Worm (Caenorhabditis elegans) whole organism, L4 larva: ENCODE data around the gene Y38C1AA.1.

Experiments used
- D1046.2 ChIP-seq: fragments of 200-800 bp; sonication (Bioruptor generic); IDR thresholded peaks from 2 replicates; pipeline ENCODE4 v1.3.6; 2022; ENCODE audit warnings: missing genetic modification characterization, missing compliant biosample characterization
- F44E2.7 ChIP-seq: fragments of 200-800 bp; sonication (Bioruptor generic); IDR thresholded peaks from 2 replicates; pipeline ENCODE4 v2.1.2; 2022; ENCODE audit warnings: missing genetic modification characterization, missing compliant biosample characterization
- R02D3.7 ChIP-seq: fragments of 150-350 bp; sonication (generic microtip); optimal IDR thresholded peaks from 3 replicates; lab custom pipeline; 2014; ENCODE audit warnings: missing biosample characterization, missing genetic modification characterization
- arid-1 ChIP-seq: fragments of 200-800 bp; sonication (Bioruptor generic); conservative IDR thresholded peaks from 2 replicates; pipeline ENCODE4 v1.3.6; 2022; ENCODE audit warnings: missing genetic modification reagents, missing genetic modification characterization, missing compliant biosample characterization
- ceh-20 ChIP-seq: fragments of 200-800 bp; sonication (Bioruptor generic); IDR thresholded peaks from 2 replicates; pipeline ENCODE4 v1.3.6; 2022; ENCODE audit warnings: missing genetic modification reagents, missing genetic modification characterization, missing compliant biosample characterization
- ceh-62 ChIP-seq: sonication (generic microtip); optimal IDR thresholded peaks from 2 replicates; lab custom pipeline; 2017; ENCODE audit warnings: missing biosample characterization, missing genetic modification characterization
- daf-16 ChIP-seq, 3 experiments: sonication (generic microtip); optimal IDR thresholded peaks; 2 replicates each; lab custom pipeline; 2016 to 2017; ENCODE audit warnings: missing genetic modification characterization in 3 of 3, missing genetic modification reagents in 3 of 3, mild to moderate bottlenecking in 2 of 3, missing compliant biosample characterization in 2 of 3, missing biosample characterization in 1 of 3, moderate library complexity in 1 of 3
- dpl-1 ChIP-seq: fragments of 150-350 bp; optimal IDR thresholded peaks from 2 replicates; lab custom pipeline; 2014; ENCODE audit warnings: missing biosample characterization, missing genetic modification reagents, missing genetic modification characterization
- duxl-1 ChIP-seq: sonication (generic microtip); optimal IDR thresholded peaks from 2 replicates; lab custom pipeline; 2016; ENCODE audit warnings: mild to moderate bottlenecking, missing genetic modification characterization, moderate library complexity, missing compliant biosample characterization; ENCODE audit not compliant: poor library complexity
- dve-1 ChIP-seq: sonication (generic microtip); optimal IDR thresholded peaks from 2 replicates; lab custom pipeline; 2017; ENCODE audit warnings: antibody characterized with exemption, mild to moderate bottlenecking, missing genetic modification characterization, missing compliant biosample characterization; ENCODE audit not compliant: insufficient read depth
- gei-8 ChIP-seq: fragments of 200-800 bp; sonication (Bioruptor generic); optimal IDR thresholded peaks from 2 replicates; lab custom pipeline; 2018; ENCODE audit warnings: mild to moderate bottlenecking, missing genetic modification characterization, missing compliant biosample characterization
- hif-1 ChIP-seq, 2 experiments: sonication (generic microtip); optimal IDR thresholded peaks; 2 replicates each; lab custom pipeline; 2016 to 2017; ENCODE audit warnings: missing compliant biosample characterization in 2 of 2, missing genetic modification characterization in 2 of 2, missing genetic modification reagents in 2 of 2, missing genotype in 2 of 2, mild to moderate bottlenecking in 1 of 2
- jun-1 ChIP-seq: fragments of 150-350 bp; optimal IDR thresholded peaks from 2 replicates; lab custom pipeline; 2014; ENCODE audit warnings: missing biosample characterization, missing genetic modification reagents, missing genetic modification characterization
- lin-29 ChIP-seq: fragments of 200-800 bp; sonication (Bioruptor generic); IDR thresholded peaks from 2 replicates; pipeline ENCODE4 v1.3.6; 2022; ENCODE audit warnings: missing genetic modification reagents, missing genetic modification characterization, missing compliant biosample characterization
- lin-38 ChIP-seq: fragments of 200-800 bp; sonication (Bioruptor generic); IDR thresholded peaks from 2 replicates; pipeline ENCODE4 v1.3.6; 2022; ENCODE audit warnings: missing genetic modification reagents, missing genetic modification characterization, missing compliant biosample characterization
- lin-39 ChIP-seq: fragments of 150-350 bp; optimal IDR thresholded peaks from 2 replicates; lab custom pipeline; 2014; ENCODE audit warnings: missing biosample characterization, missing genetic modification reagents, missing genetic modification characterization
- lir-3 ChIP-seq: sonication (generic microtip); optimal IDR thresholded peaks from 2 replicates; lab custom pipeline; 2016; ENCODE audit warnings: mild to moderate bottlenecking, missing genetic modification characterization, missing compliant biosample characterization
- lsy-2 ChIP-seq, 2 experiments: fragments of 150-350 bp in 1 of 2; sonication (generic microtip) in 1 of 2; optimal IDR thresholded peaks; 2 replicates each; lab custom pipeline; 2014 to 2017; ENCODE audit warnings: missing biosample characterization in 2 of 2, missing genetic modification characterization in 2 of 2
- mes-2 ChIP-seq: sonication (generic microtip); optimal IDR thresholded peaks from 2 replicates; lab custom pipeline; 2016; ENCODE audit warnings: missing genotype, mild to moderate bottlenecking, missing genetic modification characterization, missing compliant biosample characterization; ENCODE audit not compliant: poor library complexity, severe bottlenecking
- nhr-237 ChIP-seq: sonication (generic microtip); optimal IDR thresholded peaks from 2 replicates; lab custom pipeline; 2017; ENCODE audit warnings: missing biosample characterization, missing genetic modification characterization
- nhr-28 ChIP-seq: fragments of 150-350 bp; optimal IDR thresholded peaks from 2 replicates; lab custom pipeline; 2014; ENCODE audit warnings: missing biosample characterization, missing genetic modification characterization
- nhr-41 ChIP-seq: fragments of 200-800 bp; sonication (Bioruptor generic); IDR thresholded peaks from 2 replicates; pipeline ENCODE4 v1.3.6; 2022; ENCODE audit warnings: missing genetic modification reagents, missing genetic modification characterization, missing compliant biosample characterization
- nhr-76 ChIP-seq: fragments of 150-350 bp; optimal IDR thresholded peaks from 2 replicates; lab custom pipeline; 2014; ENCODE audit warnings: missing biosample characterization, missing genetic modification characterization
- pha-4 ChIP-seq, 2 experiments: fragments of 150-350 bp in 1 of 2; fragments of 200-800 bp in 1 of 2; sonication (Bioruptor generic) in 1 of 2; IDR thresholded peaks in 1 of 2; optimal IDR thresholded peaks in 1 of 2; 2 replicates each; pipeline versions ENCODE4 v1.3.6 to Lab custom; 2014 to 2022; ENCODE audit warnings: missing genetic modification characterization in 2 of 2, missing genetic modification reagents in 2 of 2, missing biosample characterization in 1 of 2, missing compliant biosample characterization in 1 of 2
- php-3 ChIP-seq: fragments of 200-800 bp; sonication (Bioruptor generic); IDR thresholded peaks from 2 replicates; pipeline ENCODE4 v1.3.6; 2022; ENCODE audit warnings: missing genetic modification reagents, missing genetic modification characterization, missing compliant biosample characterization
- rbr-2 ChIP-seq: sonication (generic microtip); optimal IDR thresholded peaks from 2 replicates; lab custom pipeline; 2016; ENCODE audit warnings: missing genotype, missing genetic modification characterization, missing compliant biosample characterization
- sdz-12 ChIP-seq: fragments of 200-800 bp; sonication (Bioruptor generic); optimal IDR thresholded peaks from 2 replicates; lab custom pipeline; 2018; ENCODE audit warnings: mild to moderate bottlenecking, missing genetic modification characterization, missing compliant biosample characterization
- set-16 ChIP-seq: fragments of 200-800 bp; sonication (Bioruptor generic); IDR thresholded peaks from 2 replicates; pipeline ENCODE4 v1.3.6; 2022; ENCODE audit warnings: missing genetic modification reagents, missing genetic modification characterization, missing compliant biosample characterization
- snpc-4 ChIP-seq: fragments of 150-350 bp; optimal IDR thresholded peaks from 2 replicates; lab custom pipeline; 2014; ENCODE audit warnings: missing biosample characterization, missing genetic modification characterization
- spr-3 ChIP-seq: fragments of 200-800 bp; sonication (Bioruptor generic); optimal IDR thresholded peaks from 2 replicates; lab custom pipeline; 2018; ENCODE audit warnings: mild to moderate bottlenecking, missing genetic modification characterization, missing compliant biosample characterization
- tra-1 ChIP-seq: fragments of 200-800 bp; sonication (Bioruptor generic); IDR thresholded peaks from 2 replicates; pipeline ENCODE4 v1.3.6; 2022; ENCODE audit warnings: missing genetic modification reagents, missing genetic modification characterization, missing compliant biosample characterization
- unc-130 ChIP-seq: sonication (generic microtip); optimal IDR thresholded peaks from 2 replicates; lab custom pipeline; 2016; ENCODE audit warnings: missing genetic modification reagents, missing genetic modification characterization, missing compliant biosample characterization
- unc-62 ChIP-seq, 3 experiments: fragments of 150-350 bp in 1 of 3; sonication (generic microtip); optimal IDR thresholded peaks in 2 of 3; peaks in 1 of 3; 1 replicate in 1 of 3; 2 replicates in 2 of 3; lab custom pipeline; 2014 to 2017; ENCODE audit warnings: missing biosample characterization in 3 of 3, missing genetic modification characterization in 3 of 3, missing genetic modification reagents in 3 of 3, missing genotype in 1 of 3
- vab-7 ChIP-seq: fragments of 200-800 bp; sonication (Bioruptor generic); IDR thresholded peaks from 2 replicates; pipeline ENCODE4 v1.3.6; 2022; ENCODE audit warnings: missing genetic modification reagents, missing genetic modification characterization, missing compliant biosample characterization
- ztf-7 ChIP-seq: fragments of 150-350 bp; optimal IDR thresholded peaks from 2 replicates; lab custom pipeline; 2014; ENCODE audit warnings: missing biosample characterization, missing genetic modification characterization

The Y38C1AA.1 gene

DNA sequence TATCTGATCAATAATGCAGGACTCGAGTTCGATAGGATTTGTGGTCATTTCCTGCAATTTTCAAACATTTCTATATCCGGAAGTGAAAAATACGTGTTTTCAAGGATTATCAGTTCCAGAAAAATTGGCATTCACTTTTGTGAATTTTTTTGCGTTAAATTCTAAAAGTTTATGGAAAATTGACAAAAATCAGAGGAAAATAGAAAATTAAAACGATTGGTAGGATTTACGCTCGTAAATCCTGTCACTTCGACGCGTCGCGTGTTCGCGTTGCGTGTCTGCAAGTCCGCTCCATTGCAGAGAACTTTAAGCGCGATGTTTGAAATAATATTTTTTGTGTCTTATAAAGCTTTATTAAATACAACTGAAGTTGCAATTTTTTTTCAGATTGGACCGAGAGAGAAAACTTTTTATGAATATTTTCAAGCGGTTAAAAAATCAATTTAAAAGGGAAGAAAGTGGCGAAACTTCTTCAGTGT is 47.4 kb downstream of the Y38C1AA.1 start, which contains the start of gene rcat-1 (continued):
- TF ChIP-seq spr-3 (GFP tag; lab: Kevin White, UChicago): no peak
- TF ChIP-seq nhr-41 (GFP tag; lab: Robert Waterston, UW): no peak
- TF ChIP-seq gei-8 (GFP tag; lab: Kevin White, UChicago): no peak
- no peak for TF ChIP-seq tra-1
- no peak for TF ChIP-seq lin-39 (tag; lab: Kevin White, UChicago)
- TF ChIP-seq hif-1 (tag; optimal IDR thresholded peaks at IDR 0.05; lab: Kevin White, UChicago): peak in 1 of 2 experiments; percentile 61
- TF ChIP-seq nhr-237 (tag; lab: Kevin White, UChicago): no peak
- no peak for TF ChIP-seq lin-29
- peak; percentile 95 for TF ChIP-seq dpl-1 (GFP tag; lab: Kevin White, UChicago)
- TF ChIP-seq lir-3: no peak
- no peak for TF ChIP-seq jun-1 (tag; lab: Kevin White, UChicago)
- TF ChIP-seq ceh-20 (GFP tag; lab: Robert Waterston, UW): no peak
- TF ChIP-seq F44E2.7 (GFP tag; lab: Robert Waterston, UW): no peak
- TF ChIP-seq D1046.2 (GFP tag; lab: Robert Waterston, UW): no peak
- 0 out of 2 replicates have a peak, but pooled peaks have one; percentile 12 for TF ChIP-seq php-3 (GFP tag; lab: Robert Waterston, UW)

DNA sequence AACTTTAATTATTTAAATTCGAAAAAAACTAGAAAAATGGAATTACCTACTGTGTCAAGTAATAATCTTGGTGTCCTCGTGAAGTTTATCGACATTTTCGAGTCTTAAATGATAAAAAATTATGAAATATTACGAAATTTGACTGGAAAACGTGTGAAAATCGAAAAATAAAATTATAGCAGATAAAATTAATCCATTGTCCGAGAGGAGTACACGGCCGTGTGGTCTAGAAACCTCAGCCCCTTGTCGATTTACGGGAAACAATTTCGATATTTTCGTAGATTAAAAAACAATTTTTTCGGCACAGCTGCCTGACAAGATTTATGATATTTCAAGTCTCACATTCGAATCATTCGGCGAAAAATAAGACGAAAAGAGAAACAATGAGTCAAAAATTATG is 49.1 kb downstream of the Y38C1AA.1 start, which contains the start of gene R02D3.8:
Gene R02D3.8, minus strand, starts transcription at position 109 of the 400 bp plus-strand sequence.
- peak; percentile 4 for TF ChIP-seq unc-130 (GFP tag; lab: Kevin White, UChicago)
- TF ChIP-seq mes-2 (tag; lab: Kevin White, UChicago): peak; percentile 94
- TF ChIP-seq hif-1 (tag; optimal IDR thresholded peaks at IDR 0.05; lab: Kevin White, UChicago): peak in 1 of 2 experiments; percentile 73
- no peak for TF ChIP-seq vab-7 (GFP tag; lab: Robert Waterston, UW)
- peak; percentile 27 for TF ChIP-seq duxl-1
- no peak for TF ChIP-seq snpc-4 (tag; lab: Kevin White, UChicago)
- TF ChIP-seq daf-16 (GFP tag; optimal IDR thresholded peaks at IDR 0.05; lab: Kevin White, UChicago): no peak
- peak; percentile 29 for TF ChIP-seq daf-16 (tag; optimal IDR thresholded peaks at IDR 0.05; lab: Kevin White, UChicago)
- TF ChIP-seq lin-38: peak; percentile 38
- TF ChIP-seq lin-29: no peak
- peak in 1 of 2 experiments; percentile 14 for TF ChIP-seq unc-62 (GFP tag; optimal IDR thresholded peaks at IDR 0.05 in 1 of 2; lab: Kevin White, UChicago)
- no peak for TF ChIP-seq unc-62 (tag; optimal IDR thresholded peaks at IDR 0.05; lab: Kevin White, UChicago)
- peak; percentile 3 for TF ChIP-seq ztf-7
- TF ChIP-seq nhr-28 (tag; lab: Kevin White, UChicago): peak; percentile 17
- peak; percentile 98 for TF ChIP-seq R02D3.7
- no peak for TF ChIP-seq nhr-76 (tag; lab: Kevin White, UChicago)
- TF ChIP-seq sdz-12 (GFP tag; lab: Kevin White, UChicago): no peak
- no peak for TF ChIP-seq ceh-62
- peak; percentile 56 for TF ChIP-seq dpl-1 (GFP tag; lab: Kevin White, UChicago)
- TF ChIP-seq dve-1 (tag; lab: Kevin White, UChicago): peak; percentile 59
- TF ChIP-seq pha-4 (GFP tag; IDR thresholded peaks at IDR 0.05; lab: Robert Waterston, UW): no peak
- no peak for TF ChIP-seq pha-4 (tag; optimal IDR thresholded peaks at IDR 0.05; lab: Kevin White, UChicago)
- TF ChIP-seq set-16 (GFP tag; lab: Robert Waterston, UW): no peak
- TF ChIP-seq rbr-2 (tag; lab: Kevin White, UChicago): no peak
- TF ChIP-seq lsy-2 (tag; optimal IDR thresholded peaks at IDR 0.05; lab: Kevin White, UChicago): peak in 1 of 2 experiments; percentile 63

DNA sequence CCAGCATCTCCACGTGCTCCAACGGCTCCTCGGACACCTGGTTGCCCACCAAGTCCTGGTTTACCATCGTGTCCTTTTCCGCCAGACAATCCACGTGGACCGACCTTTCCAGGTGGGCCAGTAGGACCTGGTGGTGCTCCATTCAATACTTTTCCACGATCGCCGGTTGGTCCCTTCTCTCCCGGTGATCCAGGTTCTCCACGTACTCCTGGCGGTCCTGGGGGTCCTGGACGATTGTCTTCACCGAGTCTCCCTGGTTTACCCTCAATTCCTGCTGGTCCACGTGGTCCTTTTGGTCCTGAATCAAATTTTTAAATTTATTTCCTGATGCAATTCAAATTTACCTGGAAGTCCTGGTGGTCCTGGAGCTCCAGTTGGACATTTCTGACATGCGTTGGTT is 50.4 kb downstream of the Y38C1AA.1 start:
- TF ChIP-seq arid-1 (GFP tag; lab: Robert Waterston, UW) (no peak), set-16 (GFP tag; lab: Robert Waterston, UW) (peak; percentile 64)
